Fruit fly (Drosophila melanogaster) whole organism, embryonic: ENCODE results near the gene Vha36-3.

Experiments
- Atf3 ChIP-seq: fragments of 200-800 bp; sonication (Bioruptor generic); optimal IDR thresholded peaks from 3 replicates; lab custom pipeline; 2016; ENCODE audit warnings: missing biosample characterization, missing genetic modification characterization
- BEAF-32 ChIP-seq: fragments of 200-800 bp; sonication (Bioruptor generic); optimal IDR thresholded peaks from 3 replicates; lab custom pipeline; 2017; ENCODE audit warnings: missing biosample characterization, missing genetic modification characterization, mild to moderate bottlenecking, moderate library complexity, missing genetic modification reagents
- BtbVII ChIP-seq: fragments of 200-800 bp; sonication (Bioruptor generic); optimal IDR thresholded peaks from 3 replicates; lab custom pipeline; 2017; ENCODE audit warnings: missing biosample characterization, mild to moderate bottlenecking, missing genetic modification characterization
- CG10654 ChIP-seq: fragments of 200-800 bp; sonication (Bioruptor generic); optimal IDR thresholded peaks from 2 replicates; lab custom pipeline; 2016; ENCODE audit warnings: missing biosample characterization, missing genetic modification characterization
- CG11398 ChIP-seq: fragments of 200-800 bp; sonication (Bioruptor generic); optimal IDR thresholded peaks from 2 replicates; lab custom pipeline; 2016; ENCODE audit warnings: missing biosample characterization, missing genetic modification characterization
- CG1529 ChIP-seq: fragments of 200-800 bp; sonication (Bioruptor generic); optimal IDR thresholded peaks from 3 replicates; lab custom pipeline; 2018; ENCODE audit warnings: missing biosample characterization, missing genetic modification characterization
- CG1602 ChIP-seq: fragments of 200-800 bp; sonication (Bioruptor generic); optimal IDR thresholded peaks from 3 replicates; lab custom pipeline; 2016; ENCODE audit warnings: missing biosample characterization, missing genetic modification characterization
- CG17912 ChIP-seq: fragments of 200-800 bp; sonication (Bioruptor generic); optimal IDR thresholded peaks from 2 replicates; lab custom pipeline; 2018; ENCODE audit warnings: missing biosample characterization, mild to moderate bottlenecking, missing genetic modification characterization
- CG18476 ChIP-seq: fragments of 200-800 bp; sonication (Bioruptor generic); optimal IDR thresholded peaks from 2 replicates; lab custom pipeline; 2016; ENCODE audit warnings: missing biosample characterization, mild to moderate bottlenecking, missing genetic modification characterization
- CG18599 ChIP-seq: fragments of 200-800 bp; sonication (Bioruptor generic); optimal IDR thresholded peaks from 3 replicates; lab custom pipeline; 2017; ENCODE audit warnings: missing biosample characterization, missing genetic modification characterization, mild to moderate bottlenecking, moderate library complexity, missing genetic modification reagents
- CG2678 ChIP-seq: fragments of 200-800 bp; sonication (Bioruptor generic); optimal IDR thresholded peaks from 3 replicates; lab custom pipeline; 2019; ENCODE audit warnings: missing biosample characterization, mild to moderate bottlenecking, missing genetic modification characterization, moderate library complexity
- CG34224 ChIP-seq: fragments of 200-800 bp; sonication (Bioruptor generic); IDR thresholded peaks from 3 replicates; pipeline ENCODE4 v1.3.6; 2022; ENCODE audit warnings: missing biosample characterization, missing genetic modification characterization; ENCODE audit not compliant: partially characterized antibody
- CG3995 ChIP-seq: fragments of 200-800 bp; sonication (Bioruptor generic); optimal IDR thresholded peaks from 3 replicates; lab custom pipeline; 2016; ENCODE audit warnings: missing biosample characterization, missing genetic modification characterization
- CG43689 ChIP-seq: fragments of 200-800 bp; sonication (Bioruptor generic); IDR thresholded peaks from 2 replicates; pipeline ENCODE4 v1.3.6; 2022; ENCODE audit warnings: missing biosample characterization, missing genetic modification characterization
- CG4404 ChIP-seq: fragments of 200-800 bp; sonication (Bioruptor generic); IDR thresholded peaks from 2 replicates; pipeline ENCODE4 v1.3.6; 2022; ENCODE audit warnings: missing biosample characterization, missing genetic modification characterization
- CG6272 ChIP-seq: fragments of 200-800 bp; sonication (Bioruptor generic); IDR thresholded peaks from 2 replicates; pipeline ENCODE4 v1.3.6; 2022; ENCODE audit warnings: missing biosample characterization, missing genetic modification characterization
- CG6765 ChIP-seq: fragments of 200-800 bp; sonication (Bioruptor generic); optimal IDR thresholded peaks from 3 replicates; lab custom pipeline; 2017; ENCODE audit warnings: missing biosample characterization, mild to moderate bottlenecking, missing genetic modification characterization
- CG7271 ChIP-seq: fragments of 200-800 bp; sonication (Bioruptor generic); optimal IDR thresholded peaks from 2 replicates; lab custom pipeline; 2018; ENCODE audit warnings: missing biosample characterization, mild to moderate bottlenecking, missing genetic modification characterization, moderate library complexity
- CG7963 ChIP-seq: fragments of 200-800 bp; sonication (Bioruptor generic); IDR thresholded peaks from 3 replicates; pipeline ENCODE4 v1.3.6; 2022; ENCODE audit warnings: missing biosample characterization, missing genetic modification characterization; ENCODE audit not compliant: partially characterized antibody
- CG8281 ChIP-seq: fragments of 200-800 bp; sonication (Bioruptor generic); optimal IDR thresholded peaks from 2 replicates; lab custom pipeline; 2018; ENCODE audit warnings: missing biosample characterization, mild to moderate bottlenecking, missing genetic modification characterization, moderate library complexity
- D19B ChIP-seq: fragments of 200-800 bp; sonication (Bioruptor generic); optimal IDR thresholded peaks from 2 replicates; lab custom pipeline; 2017; ENCODE audit warnings: missing biosample characterization, mild to moderate bottlenecking, missing genetic modification characterization
- Drgx ChIP-seq: fragments of 200-800 bp; sonication (Bioruptor generic); IDR thresholded peaks from 2 replicates; pipeline ENCODE4 v1.3.6; 2022; ENCODE audit warnings: missing biosample characterization, missing genetic modification characterization
- H2.0 ChIP-seq: fragments of 200-800 bp; sonication (Bioruptor generic); IDR thresholded peaks from 2 replicates; pipeline ENCODE4 v1.3.6; 2022; ENCODE audit warnings: missing biosample characterization, missing genetic modification characterization
- HLH54F ChIP-seq: fragments of 200-800 bp; sonication (Bioruptor generic); optimal IDR thresholded peaks from 3 replicates; lab custom pipeline; 2016; ENCODE audit warnings: missing biosample characterization, missing genetic modification characterization
- Hr51 ChIP-seq, 2 experiments: fragments of 200-800 bp; sonication (Bioruptor generic); optimal IDR thresholded peaks; 2 replicates in 1 of 2; 3 replicates in 1 of 2; lab custom pipeline; 2016 to 2018; ENCODE audit warnings: missing biosample characterization in 2 of 2, missing genetic modification characterization in 2 of 2, mild to moderate bottlenecking in 1 of 2, moderate library complexity in 1 of 2
- Lim3 ChIP-seq: fragments of 200-800 bp; sonication (Bioruptor generic); IDR thresholded peaks from 2 replicates; pipeline ENCODE4 v1.3.6; 2022; ENCODE audit warnings: missing biosample characterization, missing genetic modification characterization
- MTF-1 ChIP-seq: fragments of 200-800 bp; sonication (Bioruptor generic); optimal IDR thresholded peaks from 2 replicates; lab custom pipeline; 2018; ENCODE audit warnings: missing biosample characterization, mild to moderate bottlenecking, missing genetic modification characterization, borderline replicate concordance
- Side ChIP-seq: fragments of 200-800 bp; sonication (Bioruptor generic); optimal IDR thresholded peaks from 2 replicates; lab custom pipeline; 2016; ENCODE audit warnings: missing biosample characterization, missing genetic modification characterization
- Spps ChIP-seq: fragments of 200-800 bp; sonication (Bioruptor generic); optimal IDR thresholded peaks from 2 replicates; lab custom pipeline; 2018; ENCODE audit warnings: missing biosample characterization, mild to moderate bottlenecking, missing genetic modification characterization
- Sry-δ ChIP-seq: fragments of 200-800 bp; sonication (Bioruptor generic); optimal IDR thresholded peaks from 2 replicates; lab custom pipeline; 2016; ENCODE audit warnings: missing biosample characterization, missing genetic modification characterization
- Ssrp ChIP-seq: fragments of 200-800 bp; sonication (Bioruptor generic); optimal IDR thresholded peaks from 2 replicates; lab custom pipeline; 2018; ENCODE audit warnings: missing biosample characterization, mild to moderate bottlenecking, missing genetic modification characterization, moderate library complexity
- TFAM ChIP-seq: fragments of 200-800 bp; sonication (Bioruptor generic); optimal IDR thresholded peaks from 2 replicates; lab custom pipeline; 2017; ENCODE audit warnings: missing biosample characterization, missing genetic modification characterization, inconsistent platforms
- chinmo ChIP-seq: fragments of 200-800 bp; sonication (Bioruptor generic); IDR thresholded peaks from 4 replicates; pipeline ENCODE4 v1.3.6; 2022; ENCODE audit warnings: missing biosample characterization, missing genetic modification characterization; ENCODE audit not compliant: partially characterized antibody
- eve ChIP-seq, 2 experiments: fragments of >200 bp; optimal IDR thresholded peaks; 2 replicates each; lab custom pipeline; 2017; ENCODE audit warnings: missing biosample characterization in 2 of 2, missing genetic modification characterization in 2 of 2
- fu2 ChIP-seq: fragments of 200-800 bp; sonication (Bioruptor generic); optimal IDR thresholded peaks from 2 replicates; lab custom pipeline; 2016; ENCODE audit warnings: missing biosample characterization, missing genetic modification characterization
- ham ChIP-seq: fragments of 200-800 bp; sonication (Bioruptor generic); IDR thresholded peaks from 2 replicates; pipeline ENCODE4 v1.3.6; 2022; ENCODE audit warnings: missing biosample characterization, missing genetic modification characterization
- hbn ChIP-seq: fragments of 200-800 bp; sonication (Bioruptor generic); IDR thresholded peaks from 2 replicates; pipeline ENCODE4 v1.3.6; 2022; ENCODE audit warnings: missing biosample characterization, missing genetic modification characterization; ENCODE audit not compliant: partially characterized antibody
- jumu ChIP-seq: fragments of 200-800 bp; sonication (Bioruptor generic); optimal IDR thresholded peaks from 3 replicates; lab custom pipeline; 2016; ENCODE audit warnings: missing biosample characterization, missing genetic modification characterization
- kni ChIP-seq: fragments of 200-800 bp; sonication (Bioruptor generic); optimal IDR thresholded peaks from 3 replicates; lab custom pipeline; 2017; ENCODE audit warnings: mild to moderate bottlenecking, missing biosample characterization, missing genetic modification reagents, missing genetic modification characterization
- lmd ChIP-seq: fragments of 200-800 bp; sonication (Bioruptor generic); IDR thresholded peaks from 2 replicates; pipeline ENCODE4 v1.3.6; 2022; ENCODE audit warnings: missing biosample characterization, missing genetic modification characterization
- mirr ChIP-seq: fragments of 200-800 bp; sonication (Bioruptor generic); optimal IDR thresholded peaks from 3 replicates; lab custom pipeline; 2018; ENCODE audit warnings: missing biosample characterization, mild to moderate bottlenecking, missing genetic modification characterization
- nmo ChIP-seq: fragments of 200-800 bp; sonication (Bioruptor generic); optimal IDR thresholded peaks from 2 replicates; lab custom pipeline; 2018; ENCODE audit warnings: missing biosample characterization, mild to moderate bottlenecking, missing genetic modification characterization, moderate library complexity
- pfk ChIP-seq: fragments of 200-800 bp; sonication (Bioruptor generic); optimal IDR thresholded peaks from 2 replicates; lab custom pipeline; 2018; ENCODE audit warnings: missing biosample characterization, mild to moderate bottlenecking, missing genetic modification characterization, moderate library complexity
- salm ChIP-seq: fragments of 200-800 bp; sonication (Bioruptor generic); optimal IDR thresholded peaks from 2 replicates; lab custom pipeline; 2018; ENCODE audit warnings: missing biosample characterization, mild to moderate bottlenecking, missing genetic modification characterization
- schlank ChIP-seq: fragments of 200-800 bp; sonication (Bioruptor generic); optimal IDR thresholded peaks from 2 replicates; lab custom pipeline; 2018; ENCODE audit warnings: missing biosample characterization, mild to moderate bottlenecking, missing genetic modification characterization
- sisA ChIP-seq: fragments of 200-800 bp; sonication (Bioruptor generic); IDR thresholded peaks from 2 replicates; pipeline ENCODE4 v1.3.6; 2022; ENCODE audit warnings: missing biosample characterization, missing genetic modification characterization
- slou ChIP-seq: fragments of 200-800 bp; sonication (Bioruptor generic); optimal IDR thresholded peaks from 3 replicates; lab custom pipeline; 2016; ENCODE audit warnings: missing biosample characterization, missing genetic modification characterization
- tap ChIP-seq: fragments of 200-800 bp; optimal IDR thresholded peaks from 3 replicates; lab custom pipeline; 2019; ENCODE audit warnings: missing biosample characterization, mild to moderate bottlenecking, missing genetic modification characterization, moderate library complexity
- toy ChIP-seq: fragments of 200-800 bp; sonication (Bioruptor generic); IDR thresholded peaks from 2 replicates; pipeline ENCODE4 v1.3.6; 2022; ENCODE audit warnings: missing biosample characterization, missing genetic modification characterization
- zen2 ChIP-seq: fragments of 200-800 bp; sonication (Bioruptor generic); IDR thresholded peaks from 3 replicates; pipeline ENCODE4 v1.3.6; 2022; ENCODE audit warnings: missing biosample characterization, missing genetic modification characterization; ENCODE audit not compliant: partially characterized antibody
- zfh2 ChIP-seq: fragments of 200-800 bp; sonication (Bioruptor generic); optimal IDR thresholded peaks from 2 replicates; lab custom pipeline; 2016; ENCODE audit warnings: missing biosample characterization, missing genetic modification characterization

Gene Vha36-3

dm6 chrX:2536136-2536535 is 44.2 kb downstream of the Vha36-3 start (continued):
- peak in 1 of 2 experiments; percentile 44 for TF ChIP-seq Hr51 (GFP tag; optimal IDR thresholded peaks at IDR 0.05; lab: Kevin White, UChicago)
- TF ChIP-seq CG3995 (GFP tag; lab: Kevin White, UChicago), result no peak
- TF ChIP-seq TFAM (GFP tag; lab: Kevin White, UChicago), result no peak
- TF ChIP-seq CG8281 (tag; lab: Kevin White, UChicago), result no peak
- no peak for TF ChIP-seq CG34224 (GFP tag; lab: Robert Waterston, UW)
- no peak for TF ChIP-seq pfk (GFP tag; lab: Kevin White, UChicago)
- TF ChIP-seq CG6272 (GFP tag; lab: Robert Waterston, UW), result no peak
- TF ChIP-seq CG7271, result no peak
- peak; percentile 76 for TF ChIP-seq sisA (GFP tag; lab: Robert Waterston, UW)
- no peak for TF ChIP-seq CG43689
- TF ChIP-seq mirr (GFP tag; lab: Kevin White, UChicago), result no peak
- TF ChIP-seq CG18599 (GFP tag; lab: Kevin White, UChicago), result no peak
- 0 out of 2 replicates have a peak, but pooled peaks have one; percentile 34 for TF ChIP-seq CG4404 (GFP tag; lab: Robert Waterston, UW)
- TF ChIP-seq zfh2 (GFP tag; lab: Kevin White, UChicago), result no peak
- peak; percentile 8 for TF ChIP-seq CG2678 (tag; lab: Kevin White, UChicago)
- TF ChIP-seq toy (GFP tag; lab: Robert Waterston, UW), result no peak
- TF ChIP-seq Sry-δ (GFP tag; lab: Kevin White, UChicago), result no peak
- no peak for TF ChIP-seq jumu (GFP tag; lab: Kevin White, UChicago)
- peak; percentile 5 for TF ChIP-seq Atf3 (GFP tag; lab: Kevin White, UChicago)
- no peak for TF ChIP-seq CG7963 (GFP tag; lab: Robert Waterston, UW)
- TF ChIP-seq Ssrp (tag; lab: Kevin White, UChicago), result peak; percentile 11
- no peak for TF ChIP-seq fu2
- TF ChIP-seq MTF-1 (GFP tag; lab: Kevin White, UChicago), result no peak
- TF ChIP-seq kni (GFP tag; lab: Kevin White, UChicago), result no peak
- no peak for TF ChIP-seq CG6765 (GFP tag; lab: Kevin White, UChicago)
- no peak for TF ChIP-seq hbn (GFP tag; lab: Robert Waterston, UW)
- TF ChIP-seq BtbVII, result no peak
- TF ChIP-seq Drgx (GFP tag; lab: Robert Waterston, UW), result peak; percentile 77
- no peak for TF ChIP-seq Lim3 (GFP tag; lab: Robert Waterston, UW)
- no peak for TF ChIP-seq CG18476 (GFP tag; lab: Kevin White, UChicago)
- no peak for TF ChIP-seq D19B (GFP tag; lab: Kevin White, UChicago)
- no peak for TF ChIP-seq CG11398
- no peak for TF ChIP-seq CG10654 (GFP tag; lab: Kevin White, UChicago)
- TF ChIP-seq tap, result no peak
- 0 out of 2 replicates have a peak, but pooled peaks have one; percentile 46 for TF ChIP-seq H2.0 (GFP tag; lab: Robert Waterston, UW)
- no peak for TF ChIP-seq zen2
- no peak for TF ChIP-seq slou (GFP tag; lab: Kevin White, UChicago)
- TF ChIP-seq Spps (tag; lab: Kevin White, UChicago), result no peak
- TF ChIP-seq schlank (tag; lab: Kevin White, UChicago), result no peak
- TF ChIP-seq CG1529 (GFP tag; lab: Kevin White, UChicago), result peak; percentile 4
- TF ChIP-seq ham, result no peak
- peak; percentile 33 for TF ChIP-seq nmo (GFP tag; lab: Kevin White, UChicago)
- no peak for TF ChIP-seq eve (GFP tag; optimal IDR thresholded peaks at IDR 0.05; lab: Kevin White, UChicago)
- TF ChIP-seq Side (GFP tag; lab: Kevin White, UChicago), result no peak
- no peak for TF ChIP-seq chinmo (GFP tag; lab: Robert Waterston, UW)
- TF ChIP-seq HLH54F, result no peak
- no peak for TF ChIP-seq CG17912 (GFP tag; lab: Kevin White, UChicago)
- peak; percentile 36 for TF ChIP-seq CG1602 (GFP tag; lab: Kevin White, UChicago)
- TF ChIP-seq BEAF-32 (GFP tag; lab: Kevin White, UChicago), result no peak
- peak; percentile 55 for TF ChIP-seq lmd (GFP tag; lab: Robert Waterston, UW)
- no peak for TF ChIP-seq salm (tag; lab: Kevin White, UChicago)
